Fruit fly (Drosophila melanogaster): ENCODE data around the gene CG31274.
A peak's percentile ranks its signal among the peaks of the same experiment; 100 is the strongest.

CG31274 gene

dm6 chr3R:17042838-17043569, 50.2 kb downstream of the CG31274 start, which contains the start of the genes bdwf and Patr-1 (continued):
- TF ChIP-seq CG2712 (tag; optimal IDR thresholded peaks at IDR 0.05) (peak; percentile 32), Deaf1 (tag; optimal IDR thresholded peaks at IDR 0.05) (no peak), nerfin-1 (tag; optimal IDR thresholded peaks at IDR 0.05) (peak; percentile 9), CG17829 (tag; optimal IDR thresholded peaks at IDR 0.05) (peak; percentile 35), CG18011 (GFP tag; optimal IDR thresholded peaks at IDR 0.05) (no peak), CHES-1-like (GFP tag; optimal IDR thresholded peaks at IDR 0.05) (no peak), eve (GFP tag; optimal IDR thresholded peaks at IDR 0.05) (no peak), CG14014 (GFP tag; IDR thresholded peaks at IDR 0.05) (no peak), jumu (GFP tag; optimal IDR thresholded peaks at IDR 0.05) (no peak), inv (GFP tag; IDR thresholded peaks at IDR 0.05; ENCODE audit: partially characterized antibody) (peak; percentile 92), Sin3A (optimal IDR thresholded peaks at IDR 0.05) (peak; percentile 49), slp2 (GFP tag; optimal IDR thresholded peaks at IDR 0.05) (peak; percentile 10), Dek (tag; optimal IDR thresholded peaks at IDR 0.05) (peak; percentile 36), Lhr (GFP tag; optimal IDR thresholded peaks at IDR 0.05) (peak; percentile 27), Fer1 (GFP tag; optimal IDR thresholded peaks at IDR 0.05) (no peak), Hmr (GFP tag; optimal IDR thresholded peaks at IDR 0.05) (no peak), CG43689 (GFP tag; IDR thresholded peaks at IDR 0.05) (no peak), fd3F (GFP tag; optimal IDR thresholded peaks at IDR 0.05) (no peak), CG9817 (tag; optimal IDR thresholded peaks at IDR 0.05) (peak; percentile 4), CG31365 (tag; optimal IDR thresholded peaks at IDR 0.05) (no peak), CG7372 (GFP tag; IDR thresholded peaks at IDR 0.05) (no peak), zf30C (GFP tag; optimal IDR thresholded peaks at IDR 0.05) (no peak), shn (GFP tag; optimal IDR thresholded peaks at IDR 0.05) (no peak), CG3995 (GFP tag; optimal IDR thresholded peaks at IDR 0.05) (peak; percentile 92), CG4854 (GFP tag; optimal IDR thresholded peaks at IDR 0.05) (no peak), pum (GFP tag; optimal IDR thresholded peaks at IDR 0.05) (no peak), HHEX (GFP tag; optimal IDR thresholded peaks at IDR 0.05) (no peak), az2 (GFP tag; optimal IDR thresholded peaks at IDR 0.05) (peak; percentile 7), ase (GFP tag; IDR thresholded peaks at IDR 0.05) (no peak), CoRest (tag; optimal IDR thresholded peaks at IDR 0.05) (peak; percentile 46), dpn (GFP tag; optimal IDR thresholded peaks at IDR 0.05) (peak; percentile 3 to 7), seq (GFP tag; IDR thresholded peaks at IDR 0.05) (no peak), prd (optimal IDR thresholded peaks at IDR 0.05) (no peak), prd (GFP tag; IDR thresholded peaks at IDR 0.05) (no peak), BEAF-32 (GFP tag; optimal IDR thresholded peaks at IDR 0.05) (peak; percentile 95), Dbx (GFP tag; IDR thresholded peaks at IDR 0.05) (no peak), NK7.1 (GFP tag; optimal IDR thresholded peaks at IDR 0.05) (no peak), row (GFP tag; IDR thresholded peaks at IDR 0.05) (peak; percentile 75), CG14860 (GFP tag; IDR thresholded peaks at IDR 0.05; ENCODE audit: partially characterized antibody) (peak; percentile 88), NC2β (GFP tag; optimal IDR thresholded peaks at IDR 0.05) (peak; percentile 4), p53 (GFP tag; optimal IDR thresholded peaks at IDR 0.05) (no peak), gfzf (GFP tag; optimal IDR thresholded peaks at IDR 0.05) (peak; percentile 17), Nf-YC (tag; optimal IDR thresholded peaks at IDR 0.05) (peak; percentile 2), YL-1 (GFP tag; optimal IDR thresholded peaks at IDR 0.05) (peak; percentile 48), GATAe (GFP tag; conservative IDR thresholded peaks at IDR 0.05) (no peak), sens (GFP tag) (peak; percentile 81), Hsf (GFP tag; optimal IDR thresholded peaks at IDR 0.05) (no peak), zen (tag; optimal IDR thresholded peaks at IDR 0.05) (peak; percentile 55), Pdp1 (GFP tag; optimal IDR thresholded peaks at IDR 0.05) (peak in 1 of 2 experiments; percentile 17), CG18262 (tag; optimal IDR thresholded peaks at IDR 0.05) (peak; percentile 52)
